Fruit fly (Drosophila melanogaster) ovary, adult (tissue): ENCODE data around the gene CG12986.

Source experiments
- CG17801 ChIP-seq: fragments of 200-800 bp; optimal IDR thresholded peaks from 2 replicates; lab custom pipeline; 2019; ENCODE audit warnings: missing biosample characterization, mild to moderate bottlenecking, missing genetic modification characterization, moderate library complexity; ENCODE audit not compliant: partially characterized antibody

CG12986 gene

dm6 chrX:17799803-17800151 lies 19.7 kb downstream of the CG12986 start:
- no peak for TF ChIP-seq CG17801 (GFP tag; lab: Kevin White, UChicago)

dm6 chrX:17799070-17799802 lies 20.2 kb downstream of the CG12986 start:
- no peak for TF ChIP-seq CG17801 (GFP tag; lab: Kevin White, UChicago)

- TF ChIP-seq CG17801 (GFP tag; lab: Kevin White, UChicago) = no peak
Observed at dm6 chrX:17790710-17791109, 28.8 kb downstream of the CG12986 start, which contains the start of gene OdsH. OdsH (plus strand) TSS chrX:17791010.

dm6 chrX:17790072-17790471 lies 29.4 kb downstream of the CG12986 start:
- TF ChIP-seq CG17801 (GFP tag; lab: Kevin White, UChicago) = no peak

- TF ChIP-seq CG17801 (GFP tag; lab: Kevin White, UChicago) = no peak
Observed at dm6 chrX:17789413-17790054, 30.0 kb downstream of the CG12986 start.

- TF ChIP-seq CG17801 (GFP tag; lab: Kevin White, UChicago) = no peak
Observed at dm6 chrX:17782058-17782457, 37.4 kb downstream of the CG12986 start.

dm6 chrX:17780834-17781233 lies 38.7 kb downstream of the CG12986 start:
- no peak for TF ChIP-seq CG17801 (GFP tag; lab: Kevin White, UChicago)

dm6 chrX:17780295-17780694 lies 39.2 kb downstream of the CG12986 start:
- TF ChIP-seq CG17801 (GFP tag; lab: Kevin White, UChicago) = no peak

- no peak for TF ChIP-seq CG17801 (GFP tag; lab: Kevin White, UChicago)
Observed at dm6 chrX:17774548-17774947, 44.9 kb downstream of the CG12986 start.

dm6 chrX:17771878-17772277 lies 47.6 kb downstream of the CG12986 start:
- no peak for TF ChIP-seq CG17801 (GFP tag; lab: Kevin White, UChicago)

dm6 chrX:17769179-17769578 lies 50.3 kb downstream of the CG12986 start:
- TF ChIP-seq CG17801 (GFP tag; lab: Kevin White, UChicago) = no peak
